Fruit fly (Drosophila melanogaster) whole organism: Measurements from ENCODE around the gene CG16710.

Source experiments
- CG8478 ChIP-seq: fragments of >200 bp; optimal IDR thresholded peaks from 2 replicates; lab custom pipeline; 2018; ENCODE audit warnings: inconsistent platforms
- Dll ChIP-seq: fragments of >200 bp; optimal IDR thresholded peaks from 2 replicates; lab custom pipeline; 2017
- EcR ChIP-seq, 2 experiments: fragments of >200 bp; optimal IDR thresholded peaks; 2 replicates each; lab custom pipeline; 2017; ENCODE audit warnings: missing biosample characterization in 2 of 2, missing genetic modification characterization in 2 of 2, missing genetic modification reagents in 2 of 2
- pan ChIP-seq: fragments of >200 bp; optimal IDR thresholded peaks from 2 replicates; lab custom pipeline; 2017
- psq ChIP-seq: fragments of >200 bp; optimal IDR thresholded peaks from 2 replicates; lab custom pipeline; 2017
- usp ChIP-seq: fragments of >200 bp; optimal IDR thresholded peaks from 2 replicates; lab custom pipeline; 2017; ENCODE audit warnings: missing biosample characterization, missing genetic modification characterization, mixed read lengths

CG16710 gene

DNA sequence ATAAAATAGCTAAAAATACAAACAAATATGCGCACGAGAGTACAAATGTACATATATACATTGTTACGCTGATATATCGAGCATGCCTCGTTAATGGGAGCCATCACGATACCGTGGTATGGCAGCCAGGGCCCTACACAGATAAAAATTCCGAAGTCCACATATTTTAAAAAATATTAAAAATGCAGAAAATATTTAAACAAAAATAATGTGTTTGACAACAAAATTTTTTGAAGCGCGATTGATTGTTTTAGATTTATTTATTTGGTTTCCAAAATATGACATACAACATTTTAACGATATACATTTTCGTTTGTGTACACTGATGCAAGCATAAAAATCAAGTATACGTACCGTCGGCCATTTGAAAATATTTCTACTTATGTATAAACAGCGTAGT is 44.4 kb downstream of the CG16710 start:
- TF ChIP-seq usp (GFP tag; lab: Kevin White, UChicago): no peak
- no peak for TF ChIP-seq psq (lab: Kevin White, UChicago)
- no peak for TF ChIP-seq CG8478 (lab: Kevin White, UChicago)
- no peak for TF ChIP-seq pan (lab: Kevin White, UChicago)
- no peak for TF ChIP-seq Dll (lab: Kevin White, UChicago)
- no peak for TF ChIP-seq EcR (GFP tag; optimal IDR thresholded peaks at IDR 0.05; lab: Kevin White, UChicago)

- TF ChIP-seq pan (lab: Kevin White, UChicago): no peak
- no peak for TF ChIP-seq CG8478 (lab: Kevin White, UChicago)
- TF ChIP-seq Dll (lab: Kevin White, UChicago): no peak
- TF ChIP-seq psq (lab: Kevin White, UChicago): no peak
- no peak for TF ChIP-seq usp (GFP tag; lab: Kevin White, UChicago)
- TF ChIP-seq EcR (GFP tag; optimal IDR thresholded peaks at IDR 0.05; lab: Kevin White, UChicago): no peak
Observed at dm6 chr3R:23727657-23728056, 45.4 kb downstream of the CG16710 start.

DNA sequence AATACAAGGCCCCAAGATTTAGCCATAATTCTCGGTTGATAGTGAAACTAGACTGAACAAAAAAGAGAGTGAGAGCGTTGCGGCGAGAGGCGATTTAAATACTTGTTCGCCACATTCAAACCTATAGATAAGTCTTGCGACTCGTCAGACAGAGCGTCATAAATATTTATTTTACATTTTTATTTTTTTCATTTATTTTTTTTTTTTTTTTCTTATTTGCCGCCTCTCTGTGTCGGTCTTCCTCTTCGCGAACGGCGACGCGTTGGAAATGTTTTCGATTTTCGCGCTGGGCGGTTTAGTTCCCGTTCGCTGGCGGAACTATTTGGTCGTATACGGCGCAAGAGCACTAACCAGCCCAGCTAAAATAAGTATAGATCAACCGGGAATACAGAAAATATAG is 45.8 kb downstream of the CG16710 start:
- TF ChIP-seq Dll (lab: Kevin White, UChicago): no peak
- no peak for TF ChIP-seq CG8478 (lab: Kevin White, UChicago)
- TF ChIP-seq pan (lab: Kevin White, UChicago): no peak
- no peak for TF ChIP-seq psq (lab: Kevin White, UChicago)
- no peak for TF ChIP-seq EcR (GFP tag; optimal IDR thresholded peaks at IDR 0.05; lab: Kevin White, UChicago)
- TF ChIP-seq usp (GFP tag; lab: Kevin White, UChicago): no peak

DNA sequence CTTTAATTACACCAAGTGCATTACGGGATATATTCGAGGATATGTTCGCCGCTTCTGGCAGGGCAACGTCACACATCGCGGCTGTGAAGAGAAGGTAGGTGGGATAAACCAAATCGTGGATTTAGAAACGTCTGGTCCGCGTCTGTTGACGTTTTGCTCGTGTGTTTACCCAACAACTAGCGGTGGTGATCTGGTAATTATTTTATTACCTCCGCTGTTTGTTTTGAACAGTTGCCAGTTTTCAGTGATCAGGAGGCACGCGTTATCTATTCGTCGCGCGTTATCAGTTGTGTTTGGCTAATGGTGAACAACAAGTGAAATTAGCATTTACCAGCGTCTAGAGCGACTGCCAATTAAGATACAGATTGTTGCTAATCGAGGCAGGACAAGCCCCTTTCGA is 46.8 kb downstream of the CG16710 start:
- TF ChIP-seq usp (GFP tag; lab: Kevin White, UChicago): no peak
- TF ChIP-seq Dll (lab: Kevin White, UChicago): no peak
- no peak for TF ChIP-seq pan (lab: Kevin White, UChicago)
- no peak for TF ChIP-seq CG8478 (lab: Kevin White, UChicago)
- TF ChIP-seq psq (lab: Kevin White, UChicago): no peak
- TF ChIP-seq EcR (GFP tag; optimal IDR thresholded peaks at IDR 0.05; lab: Kevin White, UChicago): no peak

- no peak for TF ChIP-seq CG8478 (lab: Kevin White, UChicago)
- no peak for TF ChIP-seq usp (GFP tag; lab: Kevin White, UChicago)
- no peak for TF ChIP-seq Dll (lab: Kevin White, UChicago)
Observed at dm6 chr3R:23729632-23730471, 47.5 kb downstream of the CG16710 start.

dm6 chr3R:23730472-23730801 is 48.1 kb downstream of the CG16710 start:
- TF ChIP-seq Dll (lab: Kevin White, UChicago) (no peak), usp (GFP tag; lab: Kevin White, UChicago) (no peak), psq (lab: Kevin White, UChicago) (no peak), CG8478 (lab: Kevin White, UChicago) (no peak), EcR (GFP tag; optimal IDR thresholded peaks at IDR 0.05; lab: Kevin White, UChicago) (no peak), pan (lab: Kevin White, UChicago) (no peak)

- TF ChIP-seq EcR (GFP tag; optimal IDR thresholded peaks at IDR 0.05; lab: Kevin White, UChicago) (no peak), usp (GFP tag; lab: Kevin White, UChicago) (no peak), Dll (lab: Kevin White, UChicago) (no peak), psq (lab: Kevin White, UChicago) (no peak), CG8478 (lab: Kevin White, UChicago) (no peak), pan (lab: Kevin White, UChicago) (no peak)
Observed at dm6 chr3R:23732533-23732932, 50.2 kb downstream of the CG16710 start.

- no peak for TF ChIP-seq psq (lab: Kevin White, UChicago)
- TF ChIP-seq usp (GFP tag; lab: Kevin White, UChicago): no peak
- no peak for TF ChIP-seq EcR (GFP tag; optimal IDR thresholded peaks at IDR 0.05; lab: Kevin White, UChicago)
Observed at dm6 chr3R:23732990-23733512, 50.7 kb downstream of the CG16710 start, which contains the start of the genes Hmgcr and Rpn9. TSS of gene Hmgcr (plus strand) at chr3R:23733324. TSS of gene Rpn9 (minus strand) at chr3R:23733462.
